Worm (Caenorhabditis elegans) whole organism, L4 larva: ENCODE results near the gene nas-12.

ENCODE experiments used
- ZK546.5 ChIP-seq, 2 experiments: sonication (generic microtip); optimal IDR thresholded peaks; 2 replicates each; lab custom pipeline; 2017; ENCODE audit warnings: missing biosample characterization in 2 of 2, missing genetic modification characterization in 2 of 2
- daf-8 ChIP-seq: fragments of 200-800 bp; sonication (Bioruptor generic); IDR thresholded peaks from 2 replicates; pipeline ENCODE4 v1.3.6; 2022; ENCODE audit warnings: missing genetic modification characterization, missing compliant biosample characterization
- fkh-10 ChIP-seq: fragments of 150-350 bp; optimal IDR thresholded peaks from 2 replicates; lab custom pipeline; 2014; ENCODE audit warnings: missing biosample characterization, missing genetic modification reagents, missing genetic modification characterization
- mxl-2 ChIP-seq: fragments of 200-800 bp; sonication (Bioruptor generic); conservative IDR thresholded peaks from 2 replicates; pipeline ENCODE4 v1.3.6; 2022; ENCODE audit warnings: missing genetic modification reagents, missing genetic modification characterization, missing compliant biosample characterization
- nhr-11 ChIP-seq: fragments of 150-350 bp; optimal IDR thresholded peaks from 2 replicates; lab custom pipeline; 2014; ENCODE audit warnings: missing biosample characterization, missing genetic modification characterization
- nhr-237 ChIP-seq: sonication (generic microtip); optimal IDR thresholded peaks from 2 replicates; lab custom pipeline; 2017; ENCODE audit warnings: missing biosample characterization, missing genetic modification characterization
- nhr-25 ChIP-seq: sonication (generic microtip); optimal IDR thresholded peaks from 2 replicates; lab custom pipeline; 2017; ENCODE audit warnings: missing genetic modification characterization, mild to moderate bottlenecking, missing compliant biosample characterization, antibody characterized with exemption, moderate library complexity, borderline replicate concordance; ENCODE audit not compliant: insufficient read depth
- nhr-48 ChIP-seq: sonication (generic microtip); optimal IDR thresholded peaks from 2 replicates; lab custom pipeline; 2016; ENCODE audit warnings: mild to moderate bottlenecking, missing genetic modification characterization, missing compliant biosample characterization
- pqm-1 ChIP-seq: sonication (generic microtip); optimal IDR thresholded peaks from 2 replicates; lab custom pipeline; 2017; ENCODE audit warnings: missing biosample characterization, missing genetic modification characterization
- snpc-4 ChIP-seq: fragments of 150-350 bp; optimal IDR thresholded peaks from 2 replicates; lab custom pipeline; 2014; ENCODE audit warnings: missing biosample characterization, missing genetic modification characterization
- zag-1 ChIP-seq: fragments of 150-350 bp; optimal IDR thresholded peaks from 2 replicates; lab custom pipeline; 2014; ENCODE audit warnings: missing biosample characterization, missing genetic modification characterization

DNA sequence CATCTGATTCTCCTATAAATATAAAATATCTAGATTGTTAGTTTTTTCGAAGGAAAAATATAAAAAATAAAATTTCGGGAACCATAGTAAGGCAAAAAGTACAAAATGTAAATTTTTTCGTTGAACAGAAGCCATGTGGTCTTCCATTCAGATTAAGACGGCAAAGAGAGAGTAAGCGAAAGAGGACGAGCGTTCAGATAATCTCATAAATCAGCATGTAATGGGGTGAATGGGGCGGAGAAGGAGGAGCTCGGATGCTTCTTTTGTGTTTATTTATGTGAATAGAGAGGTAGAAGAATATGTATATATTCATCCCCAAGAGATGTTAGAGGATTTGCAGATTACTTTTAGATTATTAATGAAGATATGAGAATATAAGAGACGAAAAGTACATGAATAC is 49.5 kb upstream of the nas-12 start, which contains the start of gene pxf-1:
- TF ChIP-seq pqm-1 (no peak), daf-8 (GFP tag; lab: Robert Waterston, UW) (no peak), ZK546.5 (tag; optimal IDR thresholded peaks at IDR 0.05; lab: Kevin White, UChicago) (no peak), nhr-25 (tag; lab: Kevin White, UChicago) (no peak), nhr-48 (no peak), nhr-237 (tag; lab: Kevin White, UChicago) (no peak), nhr-11 (no peak), mxl-2 (GFP tag; lab: Robert Waterston, UW) (no peak), snpc-4 (tag; lab: Kevin White, UChicago) (no peak), zag-1 (tag; lab: Kevin White, UChicago) (no peak), fkh-10 (GFP tag; lab: Kevin White, UChicago) (no peak)
